Fruit fly (Drosophila melanogaster) whole organism, prepupa: ENCODE results near the gene CG31680.

Experiments
- Blimp-1 ChIP-seq: fragments of 200-800 bp; sonication (Bioruptor generic); optimal IDR thresholded peaks from 3 replicates; lab custom pipeline; 2017; ENCODE audit warnings: missing biosample characterization, missing genetic modification characterization, mild to moderate bottlenecking, moderate library complexity, missing genetic modification reagents
- CG10631 ChIP-seq: fragments of 200-800 bp; sonication (Bioruptor generic); optimal IDR thresholded peaks from 2 replicates; lab custom pipeline; 2016; ENCODE audit warnings: missing biosample characterization, missing genetic modification characterization
- CG11294 ChIP-seq: fragments of 200-800 bp; sonication (Bioruptor generic); IDR thresholded peaks from 2 replicates; pipeline ENCODE4 v1.3.6; 2022; ENCODE audit warnings: missing biosample characterization, missing genetic modification characterization
- CG15336 ChIP-seq: fragments of 200-800 bp; sonication (Bioruptor generic); IDR thresholded peaks from 2 replicates; pipeline ENCODE4 v1.3.6; 2022; ENCODE audit warnings: missing biosample characterization, missing genetic modification characterization
- CG16779 ChIP-seq: fragments of 200-800 bp; sonication (Bioruptor generic); optimal IDR thresholded peaks from 3 replicates; lab custom pipeline; 2017; ENCODE audit warnings: missing biosample characterization, mild to moderate bottlenecking, missing genetic modification characterization
- CG31627 ChIP-seq: fragments of 200-800 bp; sonication (Bioruptor generic); optimal IDR thresholded peaks from 3 replicates; lab custom pipeline; 2016; ENCODE audit warnings: missing biosample characterization, missing genetic modification characterization
- CG32006 ChIP-seq: fragments of 200-800 bp; sonication (Bioruptor generic); optimal IDR thresholded peaks from 3 replicates; lab custom pipeline; 2017; ENCODE audit warnings: missing biosample characterization, mild to moderate bottlenecking, missing genetic modification characterization
- CG3919 ChIP-seq: fragments of 200-800 bp; sonication (Bioruptor generic); optimal IDR thresholded peaks from 3 replicates; lab custom pipeline; 2016; ENCODE audit warnings: missing biosample characterization, missing genetic modification characterization
- CG4318 ChIP-seq: fragments of 200-800 bp; sonication (Bioruptor generic); optimal IDR thresholded peaks from 3 replicates; lab custom pipeline; 2017; ENCODE audit warnings: missing biosample characterization, mild to moderate bottlenecking, missing genetic modification characterization
- CG6163 ChIP-seq: fragments of 200-800 bp; sonication (Bioruptor generic); IDR thresholded peaks from 3 replicates; pipeline ENCODE4 v1.3.6; 2022; ENCODE audit warnings: missing biosample characterization, missing genetic modification characterization
- CG6276 ChIP-seq: fragments of 200-800 bp; sonication (Bioruptor generic); optimal IDR thresholded peaks from 2 replicates; lab custom pipeline; 2017; ENCODE audit warnings: missing biosample characterization, mild to moderate bottlenecking, missing genetic modification characterization
- CG6792 ChIP-seq: fragments of 200-800 bp; sonication (Bioruptor generic); optimal IDR thresholded peaks from 3 replicates; lab custom pipeline; 2016; ENCODE audit warnings: missing biosample characterization, missing genetic modification characterization
- CG6808 ChIP-seq: fragments of 200-800 bp; sonication (Bioruptor generic); optimal IDR thresholded peaks from 3 replicates; lab custom pipeline; 2017; ENCODE audit warnings: missing biosample characterization, missing genetic modification characterization, mild to moderate bottlenecking, moderate library complexity, missing genetic modification reagents
- CG6854 ChIP-seq: fragments of 200-800 bp; sonication (Bioruptor generic); optimal IDR thresholded peaks from 2 replicates; lab custom pipeline; 2017; ENCODE audit warnings: missing biosample characterization, mild to moderate bottlenecking, missing genetic modification characterization
- CG7368 ChIP-seq: fragments of 200-800 bp; sonication (Bioruptor generic); optimal IDR thresholded peaks from 3 replicates; lab custom pipeline; 2016; ENCODE audit warnings: missing biosample characterization, missing genetic modification characterization
- CG8119 ChIP-seq: fragments of 200-800 bp; sonication (Bioruptor generic); IDR thresholded peaks from 3 replicates; pipeline ENCODE4 v1.3.6; 2022; ENCODE audit warnings: missing biosample characterization, missing genetic modification characterization
- CG8632 ChIP-seq: fragments of 200-800 bp; sonication (Bioruptor generic); optimal IDR thresholded peaks from 3 replicates; lab custom pipeline; 2016; ENCODE audit warnings: missing biosample characterization, missing genetic modification characterization
- CG9139 ChIP-seq: fragments of 200-800 bp; sonication (Bioruptor generic); optimal IDR thresholded peaks from 3 replicates; lab custom pipeline; 2017; ENCODE audit warnings: missing biosample characterization, mild to moderate bottlenecking, missing genetic modification characterization
- Eip78C ChIP-seq: fragments of 200-800 bp; sonication (Bioruptor generic); peaks from one replicate; lab custom pipeline; 2016; ENCODE audit warnings: missing biosample characterization, missing genetic modification characterization
- Eip93F ChIP-seq: fragments of 200-800 bp; sonication (Bioruptor generic); optimal IDR thresholded peaks from 2 replicates; lab custom pipeline; 2016; ENCODE audit warnings: missing biosample characterization, mild to moderate bottlenecking, missing genetic modification characterization
- Gug ChIP-seq: fragments of 200-800 bp; sonication (Bioruptor generic); IDR thresholded peaks from 2 replicates; pipeline ENCODE4 v1.3.6; 2022; ENCODE audit warnings: missing biosample characterization, missing genetic modification characterization
- Hr39 ChIP-seq: fragments of 200-800 bp; sonication (Bioruptor generic); optimal IDR thresholded peaks from 2 replicates; lab custom pipeline; 2016; ENCODE audit warnings: missing biosample characterization, missing genetic modification characterization
- Lpt ChIP-seq: fragments of 200-800 bp; sonication (Bioruptor generic); optimal IDR thresholded peaks from 3 replicates; lab custom pipeline; 2016; ENCODE audit warnings: missing biosample characterization, missing genetic modification characterization
- Met ChIP-seq: fragments of 200-800 bp; sonication (Bioruptor generic); optimal IDR thresholded peaks from 3 replicates; lab custom pipeline; 2016; ENCODE audit warnings: missing biosample characterization, missing genetic modification characterization
- OdsH ChIP-seq: fragments of 200-800 bp; sonication (Bioruptor generic); optimal IDR thresholded peaks from 3 replicates; lab custom pipeline; 2016; ENCODE audit warnings: missing biosample characterization, missing genetic modification characterization
- Smox ChIP-seq: fragments of 200-800 bp; sonication (Bioruptor generic); optimal IDR thresholded peaks from 3 replicates; lab custom pipeline; 2016; ENCODE audit warnings: missing biosample characterization, missing genetic modification characterization
- Sox14 ChIP-seq: fragments of 200-800 bp; sonication (Bioruptor generic); optimal IDR thresholded peaks from 3 replicates; lab custom pipeline; 2016; ENCODE audit warnings: missing biosample characterization, missing genetic modification characterization
- dac ChIP-seq: fragments of 200-800 bp; sonication (Bioruptor generic); optimal IDR thresholded peaks from 2 replicates; lab custom pipeline; 2017; ENCODE audit warnings: missing biosample characterization, mild to moderate bottlenecking, missing genetic modification characterization
- eg ChIP-seq: fragments of 200-800 bp; sonication (Bioruptor generic); IDR thresholded peaks from 3 replicates; pipeline ENCODE4 v1.3.6; 2022; ENCODE audit warnings: missing biosample characterization, missing genetic modification characterization
- esn ChIP-seq: fragments of 200-800 bp; sonication (Bioruptor generic); optimal IDR thresholded peaks from 2 replicates; lab custom pipeline; 2016; ENCODE audit warnings: missing biosample characterization, mild to moderate bottlenecking, missing genetic modification characterization, moderate library complexity
- fd85E ChIP-seq: fragments of 200-800 bp; sonication (Bioruptor generic); optimal IDR thresholded peaks from 3 replicates; lab custom pipeline; 2016; ENCODE audit warnings: missing biosample characterization, missing genetic modification characterization
- fkh ChIP-seq: fragments of 200-800 bp; sonication (Bioruptor generic); optimal IDR thresholded peaks from 3 replicates; lab custom pipeline; 2017; ENCODE audit warnings: missing biosample characterization, mild to moderate bottlenecking, missing genetic modification characterization, moderate library complexity
- lz ChIP-seq: fragments of 200-800 bp; sonication (Bioruptor generic); optimal IDR thresholded peaks from 3 replicates; lab custom pipeline; 2016; ENCODE audit warnings: missing biosample characterization, missing genetic modification characterization
- net ChIP-seq: fragments of 200-800 bp; sonication (Bioruptor generic); optimal IDR thresholded peaks from 3 replicates; lab custom pipeline; 2016; ENCODE audit warnings: missing biosample characterization, missing genetic modification characterization
- pdm3 ChIP-seq: fragments of 200-800 bp; sonication (Bioruptor generic); optimal IDR thresholded peaks from 3 replicates; lab custom pipeline; 2016; ENCODE audit warnings: missing biosample characterization, missing genetic modification characterization
- salr ChIP-seq, 2 experiments: fragments of 200-800 bp; sonication (Bioruptor generic); optimal IDR thresholded peaks; 3 replicates each; lab custom pipeline; 2016 to 2018; ENCODE audit warnings: missing biosample characterization in 2 of 2, missing genetic modification characterization in 2 of 2, mild to moderate bottlenecking in 1 of 2
- spab ChIP-seq: fragments of 200-800 bp; sonication (Bioruptor generic); optimal IDR thresholded peaks from 2 replicates; lab custom pipeline; 2017; ENCODE audit warnings: missing biosample characterization, mild to moderate bottlenecking, missing genetic modification characterization, missing genetic modification reagents
- svp ChIP-seq: fragments of 200-800 bp; sonication (Bioruptor generic); peaks from one replicate; lab custom pipeline; 2016; ENCODE audit warnings: missing biosample characterization, missing genetic modification characterization
- topi ChIP-seq: fragments of 200-800 bp; sonication (Bioruptor generic); optimal IDR thresholded peaks from 3 replicates; lab custom pipeline; 2016; ENCODE audit warnings: missing biosample characterization, missing genetic modification characterization
- vri ChIP-seq: fragments of 200-800 bp; sonication (Bioruptor generic); optimal IDR thresholded peaks from 3 replicates; lab custom pipeline; 2016; ENCODE audit warnings: missing biosample characterization, mild to moderate bottlenecking, missing genetic modification characterization

The CG31680 gene

dm6 chr2L:20645394-20645869 lies 5.5 kb downstream of the CG31680 start, which contains the start of the genes phr6-4 and CG2608 (continued):
- peak; percentile 97 for TF ChIP-seq CG32006
- TF ChIP-seq CG9139 (GFP tag; lab: Kevin White, UChicago): peak; percentile 89
- peak; percentile 94 for TF ChIP-seq net (GFP tag; lab: Kevin White, UChicago)
- TF ChIP-seq pdm3 (GFP tag; lab: Kevin White, UChicago): peak; percentile 95
- peak; percentile 94 for TF ChIP-seq CG3919 (GFP tag; lab: Kevin White, UChicago)
- peak; percentile 87 for TF ChIP-seq eg
- peak; percentile 88 for TF ChIP-seq CG7368
- TF ChIP-seq CG16779: peak; percentile 89
- TF ChIP-seq CG6854 (GFP tag; lab: Kevin White, UChicago): peak; percentile 88
- TF ChIP-seq Eip78C (GFP tag; lab: Kevin White, UChicago): peak; percentile 98
- TF ChIP-seq Blimp-1: peak; percentile 86
- TF ChIP-seq Sox14 (GFP tag; lab: Kevin White, UChicago): peak; percentile 94
- TF ChIP-seq vri (GFP tag; lab: Kevin White, UChicago): peak; percentile 87
- TF ChIP-seq Met (GFP tag; lab: Kevin White, UChicago): peak; percentile 95
- peak; percentile 89 for TF ChIP-seq fkh (GFP tag; lab: Kevin White, UChicago)
- TF ChIP-seq CG15336: peak; percentile 91
- peak; percentile 94 for TF ChIP-seq topi
- peak; percentile 90 for TF ChIP-seq CG6163 (GFP tag; lab: Robert Waterston, UW)
- TF ChIP-seq CG6792: peak; percentile 91
- peak; percentile 92 for TF ChIP-seq CG6808
- TF ChIP-seq spab (GFP tag; lab: Kevin White, UChicago): peak; percentile 91
- TF ChIP-seq Hr39: peak; percentile 93
- peak; percentile 96 for TF ChIP-seq esn
- peak; percentile 76 for TF ChIP-seq fd85E (GFP tag; lab: Kevin White, UChicago)
- no peak for TF ChIP-seq CG6276 (GFP tag; lab: Kevin White, UChicago)
- peak; percentile 95 for TF ChIP-seq lz (GFP tag; lab: Kevin White, UChicago)
- peak; percentile 91 for TF ChIP-seq Lpt (GFP tag; lab: Kevin White, UChicago)
- TF ChIP-seq CG8119: peak; percentile 95
- no peak for TF ChIP-seq CG4318 (GFP tag; lab: Kevin White, UChicago)
- TF ChIP-seq svp (GFP tag; lab: Kevin White, UChicago): peak; percentile 95
- TF ChIP-seq CG11294 (GFP tag; lab: Robert Waterston, UW): peak; percentile 85
- peak; percentile 88 for TF ChIP-seq Gug (GFP tag; lab: Robert Waterston, UW)
- peak; percentile 87 for TF ChIP-seq dac (GFP tag; lab: Kevin White, UChicago)
- peak; percentile 95 for TF ChIP-seq OdsH (GFP tag; lab: Kevin White, UChicago)
- TF ChIP-seq CG8632 (GFP tag; lab: Kevin White, UChicago): peak; percentile 93
- peak; percentile 93 for TF ChIP-seq CG31627
- TF ChIP-seq CG10631 (GFP tag; lab: Kevin White, UChicago): peak; percentile 95
- peak; percentile 81 to 95 for TF ChIP-seq salr (GFP tag; optimal IDR thresholded peaks at IDR 0.05; lab: Kevin White, UChicago)
- peak; percentile 93 for TF ChIP-seq Smox (GFP tag; lab: Kevin White, UChicago)
- peak; percentile 70 for TF ChIP-seq Eip93F (GFP tag; lab: Kevin White, UChicago)

dm6 chr2L:20647240-20647908 lies 7.5 kb downstream of the CG31680 start:
- TF ChIP-seq Eip78C (GFP tag; lab: Kevin White, UChicago) (peak; percentile 48), CG11294 (GFP tag; lab: Robert Waterston, UW) (no peak), fkh (GFP tag; lab: Kevin White, UChicago) (peak; percentile 38), esn (peak; percentile 7), svp (GFP tag; lab: Kevin White, UChicago) (peak; percentile 63), Sox14 (GFP tag; lab: Kevin White, UChicago) (no peak)
